Fruit fly (Drosophila melanogaster) whole organism, prepupa: Measurements from ENCODE around the gene strat.

Experiments used
- CG11294 ChIP-seq: fragments of 200-800 bp; sonication (Bioruptor generic); IDR thresholded peaks from 2 replicates; pipeline ENCODE4 v1.3.6; 2022; ENCODE audit warnings: missing biosample characterization, missing genetic modification characterization
- CG11902 ChIP-seq: fragments of 200-800 bp; sonication (Bioruptor generic); optimal IDR thresholded peaks from 3 replicates; lab custom pipeline; 2016; ENCODE audit warnings: missing biosample characterization, missing genetic modification characterization
- CG1621 ChIP-seq: fragments of 200-800 bp; sonication (Bioruptor generic); optimal IDR thresholded peaks from 3 replicates; lab custom pipeline; 2018; ENCODE audit warnings: missing biosample characterization, mild to moderate bottlenecking, missing genetic modification characterization
- CG31627 ChIP-seq: fragments of 200-800 bp; sonication (Bioruptor generic); optimal IDR thresholded peaks from 3 replicates; lab custom pipeline; 2016; ENCODE audit warnings: missing biosample characterization, missing genetic modification characterization
- CG32006 ChIP-seq: fragments of 200-800 bp; sonication (Bioruptor generic); optimal IDR thresholded peaks from 3 replicates; lab custom pipeline; 2017; ENCODE audit warnings: missing biosample characterization, mild to moderate bottlenecking, missing genetic modification characterization
- CG34406 ChIP-seq: fragments of 200-800 bp; sonication (Bioruptor generic); optimal IDR thresholded peaks from 3 replicates; lab custom pipeline; 2016; ENCODE audit warnings: missing biosample characterization, missing genetic modification characterization
- CG3919 ChIP-seq: fragments of 200-800 bp; sonication (Bioruptor generic); optimal IDR thresholded peaks from 3 replicates; lab custom pipeline; 2016; ENCODE audit warnings: missing biosample characterization, missing genetic modification characterization
- CG4318 ChIP-seq: fragments of 200-800 bp; sonication (Bioruptor generic); optimal IDR thresholded peaks from 3 replicates; lab custom pipeline; 2017; ENCODE audit warnings: missing biosample characterization, mild to moderate bottlenecking, missing genetic modification characterization
- CG6163 ChIP-seq: fragments of 200-800 bp; sonication (Bioruptor generic); IDR thresholded peaks from 3 replicates; pipeline ENCODE4 v1.3.6; 2022; ENCODE audit warnings: missing biosample characterization, missing genetic modification characterization
- CG6276 ChIP-seq: fragments of 200-800 bp; sonication (Bioruptor generic); optimal IDR thresholded peaks from 2 replicates; lab custom pipeline; 2017; ENCODE audit warnings: missing biosample characterization, mild to moderate bottlenecking, missing genetic modification characterization
- CG6854 ChIP-seq: fragments of 200-800 bp; sonication (Bioruptor generic); optimal IDR thresholded peaks from 2 replicates; lab custom pipeline; 2017; ENCODE audit warnings: missing biosample characterization, mild to moderate bottlenecking, missing genetic modification characterization
- CG7368 ChIP-seq: fragments of 200-800 bp; sonication (Bioruptor generic); optimal IDR thresholded peaks from 3 replicates; lab custom pipeline; 2016; ENCODE audit warnings: missing biosample characterization, missing genetic modification characterization
- CG8119 ChIP-seq: fragments of 200-800 bp; sonication (Bioruptor generic); IDR thresholded peaks from 3 replicates; pipeline ENCODE4 v1.3.6; 2022; ENCODE audit warnings: missing biosample characterization, missing genetic modification characterization
- CG8632 ChIP-seq: fragments of 200-800 bp; sonication (Bioruptor generic); optimal IDR thresholded peaks from 3 replicates; lab custom pipeline; 2016; ENCODE audit warnings: missing biosample characterization, missing genetic modification characterization
- CG9139 ChIP-seq: fragments of 200-800 bp; sonication (Bioruptor generic); optimal IDR thresholded peaks from 3 replicates; lab custom pipeline; 2017; ENCODE audit warnings: missing biosample characterization, mild to moderate bottlenecking, missing genetic modification characterization
- Eip78C ChIP-seq: fragments of 200-800 bp; sonication (Bioruptor generic); peaks from one replicate; lab custom pipeline; 2016; ENCODE audit warnings: missing biosample characterization, missing genetic modification characterization
- Ets96B ChIP-seq: fragments of 200-800 bp; optimal IDR thresholded peaks from 2 replicates; lab custom pipeline; 2019; ENCODE audit warnings: missing biosample characterization, mild to moderate bottlenecking, missing genetic modification characterization, moderate library complexity
- Gug ChIP-seq: fragments of 200-800 bp; sonication (Bioruptor generic); IDR thresholded peaks from 2 replicates; pipeline ENCODE4 v1.3.6; 2022; ENCODE audit warnings: missing biosample characterization, missing genetic modification characterization
- Hr39 ChIP-seq: fragments of 200-800 bp; sonication (Bioruptor generic); optimal IDR thresholded peaks from 2 replicates; lab custom pipeline; 2016; ENCODE audit warnings: missing biosample characterization, missing genetic modification characterization
- Hr4 ChIP-seq: fragments of 200-800 bp; sonication (Bioruptor generic); optimal IDR thresholded peaks from 3 replicates; lab custom pipeline; 2016; ENCODE audit warnings: missing biosample characterization, missing genetic modification characterization
- Lpt ChIP-seq: fragments of 200-800 bp; sonication (Bioruptor generic); optimal IDR thresholded peaks from 3 replicates; lab custom pipeline; 2016; ENCODE audit warnings: missing biosample characterization, missing genetic modification characterization
- Met ChIP-seq: fragments of 200-800 bp; sonication (Bioruptor generic); optimal IDR thresholded peaks from 3 replicates; lab custom pipeline; 2016; ENCODE audit warnings: missing biosample characterization, missing genetic modification characterization
- OdsH ChIP-seq: fragments of 200-800 bp; sonication (Bioruptor generic); optimal IDR thresholded peaks from 3 replicates; lab custom pipeline; 2016; ENCODE audit warnings: missing biosample characterization, missing genetic modification characterization
- Sox102F ChIP-seq: fragments of 200-800 bp; sonication (Bioruptor generic); optimal IDR thresholded peaks from 2 replicates; lab custom pipeline; 2016; ENCODE audit warnings: missing biosample characterization, mild to moderate bottlenecking, missing genetic modification characterization
- achi ChIP-seq: fragments of 200-800 bp; sonication (Bioruptor generic); optimal IDR thresholded peaks from 3 replicates; lab custom pipeline; 2016; ENCODE audit warnings: missing biosample characterization, missing genetic modification characterization
- dac ChIP-seq: fragments of 200-800 bp; sonication (Bioruptor generic); optimal IDR thresholded peaks from 2 replicates; lab custom pipeline; 2017; ENCODE audit warnings: missing biosample characterization, mild to moderate bottlenecking, missing genetic modification characterization
- dsx ChIP-seq: fragments of 200-800 bp; optimal IDR thresholded peaks from 3 replicates; lab custom pipeline; 2019; ENCODE audit warnings: missing biosample characterization, mild to moderate bottlenecking, missing genetic modification characterization, moderate library complexity; ENCODE audit not compliant: poor library complexity, severe bottlenecking
- eg ChIP-seq: fragments of 200-800 bp; sonication (Bioruptor generic); IDR thresholded peaks from 3 replicates; pipeline ENCODE4 v1.3.6; 2022; ENCODE audit warnings: missing biosample characterization, missing genetic modification characterization
- esn ChIP-seq: fragments of 200-800 bp; sonication (Bioruptor generic); optimal IDR thresholded peaks from 2 replicates; lab custom pipeline; 2016; ENCODE audit warnings: missing biosample characterization, mild to moderate bottlenecking, missing genetic modification characterization, moderate library complexity
- fd85E ChIP-seq: fragments of 200-800 bp; sonication (Bioruptor generic); optimal IDR thresholded peaks from 3 replicates; lab custom pipeline; 2016; ENCODE audit warnings: missing biosample characterization, missing genetic modification characterization
- lz ChIP-seq: fragments of 200-800 bp; sonication (Bioruptor generic); optimal IDR thresholded peaks from 3 replicates; lab custom pipeline; 2016; ENCODE audit warnings: missing biosample characterization, missing genetic modification characterization
- net ChIP-seq: fragments of 200-800 bp; sonication (Bioruptor generic); optimal IDR thresholded peaks from 3 replicates; lab custom pipeline; 2016; ENCODE audit warnings: missing biosample characterization, missing genetic modification characterization
- pdm3 ChIP-seq: fragments of 200-800 bp; sonication (Bioruptor generic); optimal IDR thresholded peaks from 3 replicates; lab custom pipeline; 2016; ENCODE audit warnings: missing biosample characterization, missing genetic modification characterization
- spab ChIP-seq: fragments of 200-800 bp; sonication (Bioruptor generic); optimal IDR thresholded peaks from 2 replicates; lab custom pipeline; 2017; ENCODE audit warnings: missing biosample characterization, mild to moderate bottlenecking, missing genetic modification characterization, missing genetic modification reagents
- ss ChIP-seq, 2 experiments: fragments of 200-800 bp; sonication (Bioruptor generic); optimal IDR thresholded peaks; 2 replicates in 1 of 2; 3 replicates in 1 of 2; lab custom pipeline; 2017 to 2018; ENCODE audit warnings: mild to moderate bottlenecking in 2 of 2, missing biosample characterization in 2 of 2, missing genetic modification characterization in 2 of 2, moderate library complexity in 1 of 2
- svp ChIP-seq: fragments of 200-800 bp; sonication (Bioruptor generic); peaks from one replicate; lab custom pipeline; 2016; ENCODE audit warnings: missing biosample characterization, missing genetic modification characterization
- topi ChIP-seq: fragments of 200-800 bp; sonication (Bioruptor generic); optimal IDR thresholded peaks from 3 replicates; lab custom pipeline; 2016; ENCODE audit warnings: missing biosample characterization, missing genetic modification characterization

Gene strat

dm6 chr2L:8293449-8293848 is 26.7 kb upstream of the strat start (continued):
- TF ChIP-seq CG7368 (GFP tag; lab: Kevin White, UChicago) (no peak), Hr39 (GFP tag; lab: Kevin White, UChicago) (no peak), CG6163 (GFP tag; lab: Robert Waterston, UW) (0 out of 3 replicates have a peak, but pooled peaks have one; percentile 37), CG32006 (no peak), Met (peak; percentile 10), esn (GFP tag; lab: Kevin White, UChicago) (no peak), Hr4 (peak; percentile 3), ss (GFP tag; optimal IDR thresholded peaks at IDR 0.05; lab: Kevin White, UChicago) (no peak), eg (GFP tag; lab: Robert Waterston, UW) (no peak), CG6276 (GFP tag; lab: Kevin White, UChicago) (no peak), OdsH (GFP tag; lab: Kevin White, UChicago) (no peak), CG6854 (GFP tag; lab: Kevin White, UChicago) (no peak), svp (GFP tag; lab: Kevin White, UChicago) (peak; percentile 53), CG1621 (tag; lab: Kevin White, UChicago) (no peak), spab (GFP tag; lab: Kevin White, UChicago) (no peak), achi (GFP tag; lab: Kevin White, UChicago) (no peak), lz (GFP tag; lab: Kevin White, UChicago) (no peak), CG3919 (GFP tag; lab: Kevin White, UChicago) (no peak), pdm3 (no peak), Gug (GFP tag; lab: Robert Waterston, UW) (no peak), Ets96B (tag; lab: Kevin White, UChicago) (peak; percentile 29), Sox102F (GFP tag; lab: Kevin White, UChicago) (peak; percentile 18), dsx (GFP tag; lab: Kevin White, UChicago) (no peak)
- TF ChIP-seq, all 60 proteins: peak for 11

dm6 chr2L:8294043-8294442 is 26.1 kb upstream of the strat start:
- TF ChIP-seq CG11902 (GFP tag; lab: Kevin White, UChicago) (no peak), Hr4 (no peak), OdsH (GFP tag; lab: Kevin White, UChicago) (no peak), CG11294 (GFP tag; lab: Robert Waterston, UW) (no peak), Hr39 (GFP tag; lab: Kevin White, UChicago) (no peak), Eip78C (no peak), CG9139 (GFP tag; lab: Kevin White, UChicago) (no peak), Sox102F (GFP tag; lab: Kevin White, UChicago) (no peak), CG34406 (GFP tag; lab: Kevin White, UChicago) (no peak), CG31627 (no peak), topi (GFP tag; lab: Kevin White, UChicago) (no peak), svp (GFP tag; lab: Kevin White, UChicago) (no peak), CG4318 (no peak), fd85E (GFP tag; lab: Kevin White, UChicago) (no peak)

- TF ChIP-seq CG7368 (GFP tag; lab: Kevin White, UChicago) (no peak), Ets96B (tag; lab: Kevin White, UChicago) (no peak), net (GFP tag; lab: Kevin White, UChicago) (no peak), Lpt (GFP tag; lab: Kevin White, UChicago) (no peak), Eip78C (peak; percentile 23), dac (GFP tag; lab: Kevin White, UChicago) (no peak)
- TF ChIP-seq, all 60 proteins: peak for 1
These were observed 23.7 kb upstream of the strat start for dm6 chr2L:8296395-8296794.

dm6 chr2L:8297070-8297469 is 23.1 kb upstream of the strat start:
- no peak for TF ChIP-seq ss (GFP tag; optimal IDR thresholded peaks at IDR 0.05; lab: Kevin White, UChicago)
- no peak for TF ChIP-seq Lpt (GFP tag; lab: Kevin White, UChicago)
- no peak for TF ChIP-seq fd85E (GFP tag; lab: Kevin White, UChicago)
- TF ChIP-seq pdm3, result no peak
- no peak for TF ChIP-seq CG8632 (GFP tag; lab: Kevin White, UChicago)
- no peak for TF ChIP-seq CG8119
- TF ChIP-seq esn (GFP tag; lab: Kevin White, UChicago), result no peak
